Worm (Caenorhabditis elegans) whole organism, L3 larva: ENCODE data around the gene clec-266.

ENCODE experiments used
- aly-2 ChIP-seq: fragments of 150-350 bp; optimal IDR thresholded peaks from 2 replicates; lab custom pipeline; 2014; ENCODE audit warnings: missing biosample characterization, missing genetic modification characterization
- fkh-10 ChIP-seq: sonication (generic microtip); optimal IDR thresholded peaks from 2 replicates; lab custom pipeline; 2017; ENCODE audit warnings: missing biosample characterization, missing genetic modification reagents, missing genetic modification characterization
- fos-1 ChIP-seq: fragments of 150-350 bp; optimal IDR thresholded peaks from 2 replicates; lab custom pipeline; 2014; ENCODE audit warnings: missing biosample characterization, missing genetic modification characterization
- lin-39 ChIP-seq: fragments of 150-350 bp; optimal IDR thresholded peaks from 2 replicates; lab custom pipeline; 2018; ENCODE audit warnings: missing biosample characterization, missing genetic modification reagents, missing genetic modification characterization
- unc-62 ChIP-seq: fragments of 150-350 bp; sonication (generic microtip); optimal IDR thresholded peaks from 4 replicates; lab custom pipeline; 2014; ENCODE audit warnings: missing biosample characterization, missing genetic modification reagents, missing genetic modification characterization
- ztf-11 ChIP-seq: fragments of 150-350 bp; optimal IDR thresholded peaks from 2 replicates; lab custom pipeline; 2014; ENCODE audit warnings: missing biosample characterization, missing genetic modification characterization

DNA sequence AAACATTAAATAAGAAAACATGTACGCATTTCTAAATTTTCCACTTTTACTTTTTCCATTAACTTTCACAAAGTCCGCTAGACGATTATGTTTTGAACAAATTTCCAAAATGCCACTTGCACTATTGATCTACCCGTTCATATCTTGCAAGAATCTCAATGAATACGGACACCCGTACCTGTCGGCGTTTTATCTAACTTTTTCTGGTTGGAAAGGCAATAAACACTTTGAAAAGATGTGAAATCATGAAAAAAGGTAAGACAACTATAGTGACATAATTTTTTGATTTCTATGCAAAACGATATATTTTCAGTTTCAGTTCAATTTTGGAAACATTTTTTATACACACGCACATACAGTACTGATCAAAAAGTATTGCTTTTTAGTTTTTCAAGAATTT is 49.0 kb upstream of the clec-266 start:
- TF ChIP-seq unc-62 (GFP tag; lab: Kevin White, UChicago) = no peak
- no peak for TF ChIP-seq ztf-11 (tag; lab: Kevin White, UChicago)
- no peak for TF ChIP-seq aly-2 (tag; lab: Kevin White, UChicago)
- no peak for TF ChIP-seq fos-1 (tag; lab: Kevin White, UChicago)
- TF ChIP-seq lin-39 (tag; lab: Kevin White, UChicago) = no peak
- TF ChIP-seq fkh-10 = no peak
